Worm (Caenorhabditis elegans) whole organism, late embryonic: ENCODE results near the gene lsy-27.

Experiments used
- ceh-34 ChIP-seq: sonication (generic microtip); optimal IDR thresholded peaks from 2 replicates; lab custom pipeline; 2016; ENCODE audit warnings: mild to moderate bottlenecking, missing genetic modification characterization, missing compliant biosample characterization
- che-1 ChIP-seq: sonication (generic microtip); optimal IDR thresholded peaks from 2 replicates; lab custom pipeline; 2016; ENCODE audit warnings: mild to moderate bottlenecking, missing genetic modification characterization, missing compliant biosample characterization
- fkh-10 ChIP-seq: fragments of 150-350 bp; optimal IDR thresholded peaks from 2 replicates; lab custom pipeline; 2014; ENCODE audit warnings: missing biosample characterization, missing genetic modification reagents, missing genetic modification characterization
- nhr-11 ChIP-seq: fragments of 150-350 bp; optimal IDR thresholded peaks from 2 replicates; lab custom pipeline; 2014; ENCODE audit warnings: missing biosample characterization, missing genetic modification characterization
- rnt-1 ChIP-seq: sonication (generic microtip); optimal IDR thresholded peaks from 2 replicates; lab custom pipeline; 2016; ENCODE audit warnings: missing genetic modification characterization, missing compliant biosample characterization
- tbx-7 ChIP-seq: sonication (generic microtip); optimal IDR thresholded peaks from 2 replicates; lab custom pipeline; 2016; ENCODE audit warnings: missing genotype, missing genetic modification characterization, missing compliant biosample characterization

- TF ChIP-seq ceh-34 (no peak), rnt-1 (tag; lab: Kevin White, UChicago) (no peak), nhr-11 (tag; lab: Kevin White, UChicago) (no peak), fkh-10 (GFP tag; lab: Kevin White, UChicago) (no peak), tbx-7 (tag; lab: Kevin White, UChicago) (no peak), che-1 (no peak)
Measured at ce11 chrV:17327867-17328266, 22.1 kb downstream of the lsy-27 start, which contains the start of gene sdz-16.
